Fruit fly (Drosophila melanogaster): ENCODE results near the gene CG11594.

DNA sequence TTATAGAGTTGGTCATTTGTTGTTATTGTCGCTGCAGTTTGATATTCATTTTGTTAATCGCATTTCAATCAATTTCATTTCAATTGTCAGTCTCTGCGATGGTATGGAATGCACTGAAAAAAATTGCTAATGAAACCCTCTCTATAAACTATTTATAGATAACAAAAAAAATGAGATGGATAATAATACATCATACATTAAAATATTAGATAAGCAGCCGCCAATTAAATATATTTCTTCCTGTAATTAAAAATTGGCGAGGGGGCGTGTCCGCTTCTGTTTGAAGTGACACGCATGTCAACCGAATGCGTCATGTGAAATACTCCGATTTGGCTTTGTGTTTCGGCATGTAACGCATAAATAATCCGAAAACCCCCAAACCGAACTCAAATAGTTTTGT, 18.7 kb upstream of the CG11594 start:
- TF ChIP-seq CTCF (optimal IDR thresholded peaks at IDR 0.05) (no peak), CG8478 (optimal IDR thresholded peaks at IDR 0.05) (no peak)
